Worm (Caenorhabditis elegans) whole organism, young adult: ENCODE measurements around the gene srh-216.

Experiments used
- B0261.1 ChIP-seq: sonication (generic microtip); optimal IDR thresholded peaks from 2 replicates; lab custom pipeline; 2016; ENCODE audit warnings: mild to moderate bottlenecking, missing genetic modification characterization, moderate library complexity, missing compliant biosample characterization
- ZK185.1 ChIP-seq: sonication (generic microtip); optimal IDR thresholded peaks from 2 replicates; lab custom pipeline; 2016; ENCODE audit warnings: mild to moderate bottlenecking, missing genetic modification characterization, missing compliant biosample characterization; ENCODE audit not compliant: poor library complexity, severe bottlenecking
- atf-7 ChIP-seq: sonication (generic microtip); optimal IDR thresholded peaks from 2 replicates; lab custom pipeline; 2017; ENCODE audit warnings: mild to moderate bottlenecking, missing genetic modification characterization, missing compliant biosample characterization
- bed-2 ChIP-seq: fragments of 200-800 bp; sonication (Bioruptor generic); IDR thresholded peaks from 2 replicates; pipeline ENCODE4 v1.3.6; 2022; ENCODE audit warnings: missing genetic modification reagents, missing genetic modification characterization, missing compliant biosample characterization
- ccch-3 ChIP-seq: fragments of 200-800 bp; sonication (Bioruptor generic); optimal IDR thresholded peaks from 2 replicates; lab custom pipeline; 2018; ENCODE audit warnings: mild to moderate bottlenecking, missing genetic modification characterization, missing compliant biosample characterization
- ceh-100 ChIP-seq: fragments of 200-800 bp; sonication (Bioruptor generic); IDR thresholded peaks from 2 replicates; pipeline ENCODE4 v1.3.6; 2022; ENCODE audit warnings: missing genetic modification reagents, missing genetic modification characterization, missing compliant biosample characterization
- ceh-58 ChIP-seq: fragments of 200-800 bp; sonication (Bioruptor generic); IDR thresholded peaks from 2 replicates; pipeline ENCODE4 v1.3.6; 2022; ENCODE audit warnings: missing genetic modification characterization, missing compliant biosample characterization
- dox-1 ChIP-seq: fragments of 200-800 bp; sonication (Bioruptor generic); IDR thresholded peaks from 2 replicates; pipeline ENCODE4 v1.3.6; 2022; ENCODE audit warnings: missing genetic modification reagents, missing genetic modification characterization, missing compliant biosample characterization
- egl-18 ChIP-seq: fragments of 200-800 bp; sonication (Bioruptor generic); IDR thresholded peaks from 2 replicates; pipeline ENCODE4 v1.3.6; 2022; ENCODE audit warnings: missing genetic modification reagents, missing genetic modification characterization, missing compliant biosample characterization
- rpc-1 ChIP-seq, 2 experiments: fragments of 150-350 bp in 1 of 2; sonication (generic microtip) in 1 of 2; optimal IDR thresholded peaks; 2 replicates each; lab custom pipeline; 2014 to 2018; ENCODE audit warnings: missing biosample characterization in 1 of 2, missing genetic modification characterization in 1 of 2, missing genetic modification reagents in 1 of 2, missing genotype in 1 of 2
- snpc-4 ChIP-seq, 5 experiments: fragments of 150-350 bp in 1 of 5; sonication (generic microtip) in 4 of 5; optimal IDR thresholded peaks; 2 replicates each; lab custom pipeline; 2014 to 2018; ENCODE audit warnings: missing genetic modification characterization in 5 of 5, missing biosample characterization in 3 of 5, antibody characterized with exemption in 2 of 5, mild to moderate bottlenecking in 2 of 5, missing compliant biosample characterization in 2 of 5, missing genotype in 2 of 5, moderate library complexity in 2 of 5, missing genetic modification reagents in 1 of 5
- unc-130 ChIP-seq: sonication (generic microtip); optimal IDR thresholded peaks from 2 replicates; lab custom pipeline; 2016; ENCODE audit warnings: missing genetic modification reagents, missing genetic modification characterization, missing compliant biosample characterization
- unc-62 ChIP-seq: fragments of 150-350 bp; optimal IDR thresholded peaks from 2 replicates; lab custom pipeline; 2014; ENCODE audit warnings: missing biosample characterization, missing genetic modification reagents, missing genetic modification characterization

DNA sequence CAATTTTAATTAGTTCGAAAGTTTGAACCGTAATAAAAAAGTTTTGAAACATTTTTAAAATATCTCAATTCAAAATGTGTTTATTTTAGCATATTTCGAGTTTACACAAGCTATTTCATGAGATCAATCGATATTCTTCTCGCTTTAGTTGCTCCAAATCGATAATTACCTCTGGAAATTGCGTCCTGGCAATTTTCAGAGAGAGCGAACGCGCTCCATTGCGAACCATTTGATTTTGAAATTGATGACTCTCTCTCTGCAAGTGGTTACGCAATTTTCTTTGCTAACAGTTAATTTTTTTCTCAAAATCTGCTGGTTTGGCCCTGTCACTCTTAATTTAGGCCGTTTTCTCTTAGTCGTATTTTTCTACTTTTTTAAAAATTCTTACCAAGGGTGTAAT, 26.9 kb downstream of the srh-216 start:
- TF ChIP-seq unc-62 (GFP tag; lab: Kevin White, UChicago) (no peak), atf-7 (no peak), unc-130 (no peak), ceh-100 (GFP tag; lab: Robert Waterston, UW) (no peak), egl-18 (GFP tag; lab: Robert Waterston, UW) (no peak), dox-1 (no peak), snpc-4 (GFP tag; optimal IDR thresholded peaks at IDR 0.05; lab: Kevin White, UChicago) (no peak), snpc-4 (tag; optimal IDR thresholded peaks at IDR 0.05; lab: Kevin White, UChicago) (no peak), ceh-58 (GFP tag; lab: Robert Waterston, UW) (no peak), bed-2 (no peak), ccch-3 (GFP tag; lab: Kevin White, UChicago) (no peak), ZK185.1 (tag; lab: Kevin White, UChicago) (no peak), rpc-1 (optimal IDR thresholded peaks at IDR 0.05; lab: Kevin White, UChicago) (no peak), rpc-1 (tag; optimal IDR thresholded peaks at IDR 0.05; lab: Kevin White, UChicago) (no peak), B0261.1 (tag; lab: Kevin White, UChicago) (no peak)
